Fruit fly (Drosophila melanogaster) whole organism, wandering third instar larva: ENCODE results near the gene CG45075.

Source experiments
- Abd-B ChIP-seq: fragments of >200 bp; optimal IDR thresholded peaks from 2 replicates; lab custom pipeline; 2017; ENCODE audit warnings: missing biosample characterization, missing genetic modification characterization
- CG32264 ChIP-seq: fragments of 200-800 bp; sonication (Bioruptor generic); optimal IDR thresholded peaks from 2 replicates; lab custom pipeline; 2016; ENCODE audit warnings: missing biosample characterization, missing genetic modification characterization
- CG9705 ChIP-seq: fragments of 200-800 bp; sonication (Bioruptor generic); optimal IDR thresholded peaks from 2 replicates; lab custom pipeline; 2018; ENCODE audit warnings: missing biosample characterization, mild to moderate bottlenecking, missing genetic modification characterization
- CrebA ChIP-seq: fragments of 200-800 bp; sonication (Bioruptor generic); optimal IDR thresholded peaks from 2 replicates; lab custom pipeline; 2016; ENCODE audit warnings: missing biosample characterization, mild to moderate bottlenecking, missing genetic modification characterization, borderline replicate concordance
- Dfd ChIP-seq: fragments of >200 bp; optimal IDR thresholded peaks from 2 replicates; lab custom pipeline; 2017; ENCODE audit warnings: missing biosample characterization, missing genetic modification characterization
- Dif ChIP-seq: fragments of 200-275, 200-300 bp; sonication (Bioruptor generic); optimal IDR thresholded peaks from 2 replicates; lab custom pipeline; 2018; ENCODE audit warnings: missing biosample characterization, missing genetic modification characterization; ENCODE audit not compliant: partially characterized antibody
- GATAd ChIP-seq: sonication (Bioruptor generic); optimal IDR thresholded peaks from 2 replicates; lab custom pipeline; 2016; ENCODE audit warnings: missing biosample characterization, missing genetic modification characterization
- HLH106 ChIP-seq: fragments of 200-800 bp; optimal IDR thresholded peaks from 3 replicates; lab custom pipeline; 2019; ENCODE audit warnings: missing biosample characterization, mild to moderate bottlenecking, missing genetic modification characterization, moderate library complexity
- Hnf4 ChIP-seq: fragments of 200-800 bp; sonication (Bioruptor generic); optimal IDR thresholded peaks from 2 replicates; lab custom pipeline; 2016; ENCODE audit warnings: missing biosample characterization, mild to moderate bottlenecking, missing genetic modification characterization
- Hr78 ChIP-seq: fragments of >200 bp; optimal IDR thresholded peaks from 2 replicates; lab custom pipeline; 2017; ENCODE audit warnings: missing biosample characterization, missing genetic modification characterization
- Hr83 ChIP-seq: fragments of 200-300 bp; sonication (Bioruptor generic); optimal IDR thresholded peaks from 2 replicates; lab custom pipeline; 2016; ENCODE audit warnings: missing biosample characterization, mild to moderate bottlenecking, missing genetic modification characterization, moderate library complexity; ENCODE audit not compliant: poor library complexity, severe bottlenecking
- Jra ChIP-seq: sonication (Bioruptor generic); optimal IDR thresholded peaks from 2 replicates; lab custom pipeline; 2016; ENCODE audit warnings: missing biosample characterization, missing genetic modification characterization
- Mio ChIP-seq: sonication (Bioruptor generic); optimal IDR thresholded peaks from 2 replicates; lab custom pipeline; 2016; ENCODE audit warnings: missing biosample characterization, missing genetic modification characterization
- Myc ChIP-seq: fragments of >200 bp; optimal IDR thresholded peaks from 2 replicates; lab custom pipeline; 2017
- N ChIP-seq: fragments of >200 bp; optimal IDR thresholded peaks from 2 replicates; lab custom pipeline; 2018; ENCODE audit warnings: missing biosample characterization, missing external identifiers, missing genetic modification characterization
- OdsH ChIP-seq: fragments of 200-800 bp; sonication (Bioruptor generic); optimal IDR thresholded peaks from 2 replicates; lab custom pipeline; 2016; ENCODE audit warnings: missing biosample characterization, mild to moderate bottlenecking, missing genetic modification characterization
- Rel ChIP-seq, 2 experiments: fragments of 200-800 bp; sonication (Bioruptor generic) in 1 of 2; optimal IDR thresholded peaks; 2 replicates in 1 of 2; 3 replicates in 1 of 2; lab custom pipeline; 2016 to 2019; ENCODE audit warnings: mild to moderate bottlenecking in 2 of 2, missing biosample characterization in 2 of 2, missing genetic modification characterization in 2 of 2, moderate library complexity in 1 of 2
- Sp1 ChIP-seq: fragments of 200-800 bp; sonication (Bioruptor generic); optimal IDR thresholded peaks from 3 replicates; lab custom pipeline; 2019; ENCODE audit warnings: missing biosample characterization, mild to moderate bottlenecking, missing genetic modification characterization, moderate library complexity
- Vsx2 ChIP-seq: fragments of 200-300, 225-300 bp; sonication (Bioruptor generic); optimal IDR thresholded peaks from 2 replicates; lab custom pipeline; 2018; ENCODE audit warnings: missing biosample characterization, missing genetic modification characterization; ENCODE audit not compliant: partially characterized antibody
- br ChIP-seq: fragments of 200-800 bp; sonication (Bioruptor generic); optimal IDR thresholded peaks from 2 replicates; lab custom pipeline; 2016; ENCODE audit warnings: missing biosample characterization, missing genetic modification characterization
- brk ChIP-seq: fragments of 200-800 bp; sonication (Bioruptor generic); optimal IDR thresholded peaks from 2 replicates; lab custom pipeline; 2016; ENCODE audit warnings: missing biosample characterization, mild to moderate bottlenecking, missing genetic modification characterization
- dl ChIP-seq, 2 experiments: fragments of 175-275, 200-275 bp in 1 of 2; fragments of 200-275 bp in 1 of 2; sonication (Bioruptor generic); optimal IDR thresholded peaks; lab custom pipeline; 2018; ENCODE audit warnings: mild to moderate bottlenecking in 2 of 2, missing biosample characterization in 2 of 2, missing genetic modification characterization in 2 of 2, moderate library complexity in 2 of 2; ENCODE audit not compliant: partially characterized antibody in 2 of 2, insufficient read depth in 1 of 2
- dmrt93B ChIP-seq: fragments of 200-800 bp; sonication (Bioruptor generic); optimal IDR thresholded peaks from 2 replicates; lab custom pipeline; 2018; ENCODE audit warnings: missing biosample characterization, mild to moderate bottlenecking, missing genetic modification characterization
- dsf ChIP-seq: sonication (Bioruptor generic); optimal IDR thresholded peaks from 2 replicates; lab custom pipeline; 2016; ENCODE audit warnings: missing biosample characterization, missing genetic modification characterization, borderline replicate concordance
- ey ChIP-seq: fragments of 200-800 bp; sonication (Bioruptor generic); optimal IDR thresholded peaks from 2 replicates; lab custom pipeline; 2016; ENCODE audit warnings: missing biosample characterization, missing genetic modification characterization
- foxo ChIP-seq, 2 experiments: fragments of 200-800 bp; sonication (Bioruptor generic); optimal IDR thresholded peaks; 2 replicates in 1 of 2; 3 replicates in 1 of 2; lab custom pipeline; 2016 to 2017; ENCODE audit warnings: missing biosample characterization in 2 of 2, missing genetic modification characterization in 2 of 2
- fru ChIP-seq: fragments of 200-800 bp; sonication (Bioruptor generic); optimal IDR thresholded peaks from 3 replicates; lab custom pipeline; 2016; ENCODE audit warnings: missing biosample characterization, mild to moderate bottlenecking, missing genetic modification characterization
- h ChIP-seq: fragments of 200-800 bp; sonication (Bioruptor generic); optimal IDR thresholded peaks from 3 replicates; lab custom pipeline; 2016; ENCODE audit warnings: missing biosample characterization, mild to moderate bottlenecking, missing genetic modification characterization
- jim ChIP-seq: fragments of 175-275, 200-325 bp; sonication (Bioruptor generic); optimal IDR thresholded peaks from 2 replicates; lab custom pipeline; 2016; ENCODE audit warnings: missing biosample characterization, mild to moderate bottlenecking, missing genetic modification characterization
- lola ChIP-seq: fragments of >200 bp; optimal IDR thresholded peaks from 2 replicates; lab custom pipeline; 2017; ENCODE audit warnings: missing biosample characterization, missing genetic modification characterization
- pan ChIP-seq: fragments of >200 bp; optimal IDR thresholded peaks from 2 replicates; lab custom pipeline; 2017
- psq ChIP-seq: fragments of 200-800 bp; sonication (Bioruptor generic); optimal IDR thresholded peaks from 3 replicates; lab custom pipeline; 2017; ENCODE audit warnings: missing biosample characterization, mild to moderate bottlenecking, missing genetic modification characterization, moderate library complexity
- rgr ChIP-seq: fragments of 200-800 bp; sonication (Bioruptor generic); optimal IDR thresholded peaks from 3 replicates; lab custom pipeline; 2016; ENCODE audit warnings: missing biosample characterization, mild to moderate bottlenecking, missing genetic modification characterization
- sage ChIP-seq: fragments of 200-800 bp; sonication (Bioruptor generic); optimal IDR thresholded peaks from 2 replicates; lab custom pipeline; 2016; ENCODE audit warnings: missing biosample characterization, mild to moderate bottlenecking, missing genetic modification characterization
- sv ChIP-seq: fragments of 200-800 bp; sonication (Bioruptor generic); optimal IDR thresholded peaks from 3 replicates; lab custom pipeline; 2016; ENCODE audit warnings: missing biosample characterization, missing genetic modification characterization
- tai ChIP-seq: sonication (Bioruptor generic); optimal IDR thresholded peaks from 2 replicates; lab custom pipeline; 2016; ENCODE audit warnings: missing biosample characterization, missing genetic modification characterization
- usp ChIP-seq: fragments of >200 bp; optimal IDR thresholded peaks from 2 replicates; lab custom pipeline; 2017; ENCODE audit warnings: missing biosample characterization, missing genetic modification characterization
- woc ChIP-seq: sonication (Bioruptor generic); optimal IDR thresholded peaks from 2 replicates; lab custom pipeline; 2016; ENCODE audit warnings: missing biosample characterization, mild to moderate bottlenecking, missing genetic modification characterization

Gene CG45075

dm6 chr2L:6070656-6071231, 20.5 kb upstream of the CG45075 start, which contains the start of the genes CG9154 and Kr-h2:
Gene CG9154 (minus strand): TSS chr2L:6070686.
Gene Kr-h2 (plus strand): TSS chr2L:6070990.
- TF ChIP-seq Sp1 (GFP tag; lab: Kevin White, UChicago) (peak; percentile 59), HLH106 (tag; lab: Kevin White, UChicago) (peak; percentile 70), Jra (peak; percentile 11), Abd-B (no peak), br (GFP tag; lab: Kevin White, UChicago) (peak; percentile 37), sv (GFP tag; lab: Kevin White, UChicago) (peak; percentile 4), rgr (GFP tag; lab: Kevin White, UChicago) (peak; percentile 12), lola (GFP tag; lab: Kevin White, UChicago) (no peak), tai (GFP tag; lab: Kevin White, UChicago) (no peak), brk (GFP tag; lab: Kevin White, UChicago) (no peak), N (no peak), Rel (GFP tag; optimal IDR thresholded peaks at IDR 0.05; lab: Kevin White, UChicago) (no peak), Rel (tag; optimal IDR thresholded peaks at IDR 0.05; lab: Kevin White, UChicago) (peak; percentile 57), Myc (lab: Kevin White, UChicago) (peak; percentile 49), Dif (GFP tag; lab: Kevin White, UChicago) (no peak), pan (lab: Kevin White, UChicago) (no peak), usp (no peak), h (GFP tag; lab: Kevin White, UChicago) (peak; percentile 28), Dfd (no peak), OdsH (GFP tag; lab: Kevin White, UChicago) (no peak), Mio (no peak), Hnf4 (peak; percentile 5), jim (GFP tag; lab: Kevin White, UChicago) (no peak), foxo (GFP tag; optimal IDR thresholded peaks at IDR 0.05; lab: Kevin White, UChicago) (peak in 1 of 2 experiments; percentile 36), dsf (peak; percentile 22), Vsx2 (no peak), sage (GFP tag; lab: Kevin White, UChicago) (no peak), ey (no peak), Hr83 (GFP tag; lab: Kevin White, UChicago) (no peak), CrebA (GFP tag; lab: Kevin White, UChicago) (no peak), woc (GFP tag; lab: Kevin White, UChicago) (no peak), GATAd (no peak), CG9705 (GFP tag; lab: Kevin White, UChicago) (peak; percentile 24), CG32264 (GFP tag; lab: Kevin White, UChicago) (no peak), fru (GFP tag; lab: Kevin White, UChicago) (peak; percentile 49), psq (GFP tag; lab: Kevin White, UChicago) (peak; percentile 35), dl (GFP tag; optimal IDR thresholded peaks at IDR 0.05; lab: Kevin White, UChicago; ENCODE audit: insufficient read depth in 1 of 2, partially characterized antibody in 2 of 2) (no peak), dmrt93B (no peak), Hr78 (GFP tag; lab: Kevin White, UChicago) (no peak)

DNA sequence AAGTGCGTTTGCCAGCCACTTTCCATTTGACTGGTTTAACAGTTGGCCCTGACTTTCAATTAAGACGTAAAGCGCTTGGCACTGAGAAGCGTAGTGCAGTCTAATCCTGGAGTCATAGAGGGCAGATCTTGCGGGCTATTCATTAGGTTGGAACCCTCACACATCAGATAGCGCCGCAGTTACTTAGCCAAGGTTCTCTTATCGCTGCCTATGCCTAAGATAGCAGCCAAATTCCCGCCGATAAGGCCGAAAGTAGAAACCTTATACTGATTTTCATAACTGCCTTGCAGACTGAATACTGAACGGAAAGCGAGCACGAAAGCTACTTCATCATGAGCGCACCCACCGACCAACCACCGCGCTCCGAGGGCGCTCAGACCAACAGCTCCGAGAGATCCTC, 19.1 kb upstream of the CG45075 start:
- TF ChIP-seq sage (GFP tag; lab: Kevin White, UChicago) (no peak), usp (no peak), Dfd (no peak), Rel (GFP tag; optimal IDR thresholded peaks at IDR 0.05; lab: Kevin White, UChicago) (no peak), Rel (tag; optimal IDR thresholded peaks at IDR 0.05; lab: Kevin White, UChicago) (no peak), sv (GFP tag; lab: Kevin White, UChicago) (no peak), Abd-B (no peak), Hr83 (GFP tag; lab: Kevin White, UChicago) (no peak), Dif (GFP tag; lab: Kevin White, UChicago) (no peak), Mio (no peak), dmrt93B (no peak), woc (GFP tag; lab: Kevin White, UChicago) (no peak), foxo (GFP tag; optimal IDR thresholded peaks at IDR 0.05; lab: Kevin White, UChicago) (no peak), rgr (GFP tag; lab: Kevin White, UChicago) (no peak), psq (GFP tag; lab: Kevin White, UChicago) (no peak), dl (GFP tag; optimal IDR thresholded peaks at IDR 0.05; lab: Kevin White, UChicago; ENCODE audit: insufficient read depth in 1 of 2, partially characterized antibody in 2 of 2) (no peak), fru (GFP tag; lab: Kevin White, UChicago) (no peak)
